Worm (Caenorhabditis elegans): Measurements from ENCODE around the gene W07B8.4.

DNA sequence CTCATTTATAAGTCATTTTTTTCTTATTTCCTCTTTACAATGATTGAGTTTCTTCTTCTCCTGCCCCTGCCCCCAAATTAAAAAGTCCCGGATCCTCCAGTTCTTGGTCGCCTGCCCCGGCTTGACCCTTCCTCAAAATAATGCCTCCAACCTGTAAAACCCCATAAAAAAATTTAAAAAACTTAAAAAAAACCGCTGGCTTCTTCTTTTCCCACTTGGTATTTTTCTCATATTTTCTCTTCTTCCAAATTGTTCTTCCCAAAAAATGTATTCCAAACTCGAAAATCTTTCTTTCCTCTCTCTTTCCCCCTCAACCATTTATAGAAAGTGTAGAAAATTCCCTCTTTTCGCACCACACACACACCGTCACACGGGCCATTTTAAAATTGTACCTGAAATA is 25.7 kb upstream of the W07B8.4 start:
- TF ChIP-seq fkh-10 (GFP tag; optimal IDR thresholded peaks at IDR 0.05) (no peak), pha-4 (tag; optimal IDR thresholded peaks at IDR 0.05) (no peak), ama-1 (optimal IDR thresholded peaks at IDR 0.05) (no peak)
